Worm (Caenorhabditis elegans) whole organism, midembryonic: ENCODE data around the gene nep-1.

Experiments used
- T22C8.4 ChIP-seq: fragments of 200-800 bp; sonication (Bioruptor generic); IDR thresholded peaks from 2 replicates; pipeline ENCODE4 v1.3.6; 2022; ENCODE audit warnings: missing genetic modification characterization, missing compliant biosample characterization
- flt-1 ChIP-seq: fragments of 200-800 bp; sonication (Bioruptor generic); IDR thresholded peaks from 2 replicates; pipeline ENCODE4 v1.3.6; 2022; ENCODE audit warnings: missing genetic modification characterization, missing compliant biosample characterization
- med-1 ChIP-seq: sonication (generic microtip); optimal IDR thresholded peaks from 2 replicates; lab custom pipeline; 2017; ENCODE audit warnings: missing genetic modification characterization, mild to moderate bottlenecking, missing compliant biosample characterization, antibody characterized with exemption, missing genetic modification reagents; ENCODE audit not compliant: insufficient read depth
- ref-1 ChIP-seq: fragments of 200-800 bp; sonication (Bioruptor generic); conservative IDR thresholded peaks from 2 replicates; pipeline ENCODE4 v1.3.6; 2022; ENCODE audit warnings: missing genetic modification reagents, missing genetic modification characterization, missing compliant biosample characterization
- tab-1 ChIP-seq: fragments of 200-800 bp; sonication (Bioruptor generic); IDR thresholded peaks from 2 replicates; pipeline ENCODE4 v1.3.6; 2022; ENCODE audit warnings: missing genetic modification characterization, missing compliant biosample characterization
- ztf-23 ChIP-seq: fragments of 200-800 bp; sonication (Bioruptor generic); IDR thresholded peaks from 2 replicates; pipeline ENCODE4 v1.3.6; 2022; ENCODE audit warnings: missing genetic modification reagents, missing genetic modification characterization, missing compliant biosample characterization
- ztf-29 ChIP-seq: fragments of 200-800 bp; sonication (Bioruptor generic); IDR thresholded peaks from 2 replicates; pipeline ENCODE4 v1.3.6; 2022; ENCODE audit warnings: missing genetic modification reagents, missing genetic modification characterization, missing compliant biosample characterization

ce11 chrII:11632689-11633088 is 24.3 kb downstream of the nep-1 start:
- no peak for TF ChIP-seq tab-1 (GFP tag; lab: Robert Waterston, UW)
- TF ChIP-seq T22C8.4 (GFP tag; lab: Robert Waterston, UW) = no peak
- TF ChIP-seq ztf-23 (GFP tag; lab: Robert Waterston, UW) = no peak
- no peak for TF ChIP-seq flt-1 (GFP tag; lab: Robert Waterston, UW)
- TF ChIP-seq ref-1 (GFP tag; lab: Robert Waterston, UW) = 0 out of 2 replicates have a peak, but pooled peaks have one; percentile 6
- no peak for TF ChIP-seq ztf-29 (GFP tag; lab: Robert Waterston, UW)
- no peak for TF ChIP-seq med-1 (GFP tag; lab: Kevin White, UChicago)
